Fruit fly (Drosophila melanogaster) whole organism, embryonic: Measurements from ENCODE around the gene lectin-29Ca.
A peak's percentile ranks its signal among the peaks of the same experiment; 100 is the strongest.

Source experiments
- CG10321 ChIP-seq: fragments of 200-800 bp; sonication (Bioruptor generic); IDR thresholded peaks from 2 replicates; pipeline ENCODE4 v1.3.6; 2022; ENCODE audit warnings: missing biosample characterization, missing genetic modification characterization
- CG11093 ChIP-seq: fragments of 200-800 bp; sonication (Bioruptor generic); IDR thresholded peaks from 3 replicates; pipeline ENCODE4 v1.3.6; 2022; ENCODE audit warnings: missing biosample characterization, missing genetic modification characterization
- CG12104 ChIP-seq: fragments of 200-800 bp; sonication (Bioruptor generic); optimal IDR thresholded peaks from 3 replicates; lab custom pipeline; 2016; ENCODE audit warnings: missing biosample characterization, missing genetic modification characterization
- CG12155 ChIP-seq: fragments of 200-800 bp; sonication (Bioruptor generic); optimal IDR thresholded peaks from 3 replicates; lab custom pipeline; 2016; ENCODE audit warnings: missing biosample characterization, missing genetic modification characterization
- CG12219 ChIP-seq: fragments of 200-800 bp; sonication (Bioruptor generic); optimal IDR thresholded peaks from 3 replicates; lab custom pipeline; 2018; ENCODE audit warnings: missing biosample characterization, mild to moderate bottlenecking, missing genetic modification characterization
- CG13624 ChIP-seq: fragments of 200-800 bp; sonication (Bioruptor generic); optimal IDR thresholded peaks from 2 replicates; lab custom pipeline; 2016; ENCODE audit warnings: missing biosample characterization, missing genetic modification characterization
- CG14965 ChIP-seq: fragments of 200-800 bp; sonication (Bioruptor generic); optimal IDR thresholded peaks from 2 replicates; lab custom pipeline; 2016; ENCODE audit warnings: missing biosample characterization, missing genetic modification characterization, borderline replicate concordance
- CG1529 ChIP-seq: fragments of 200-800 bp; sonication (Bioruptor generic); optimal IDR thresholded peaks from 3 replicates; lab custom pipeline; 2018; ENCODE audit warnings: missing biosample characterization, missing genetic modification characterization
- CG16813 ChIP-seq: fragments of 200-800 bp; sonication (Bioruptor generic); IDR thresholded peaks from 3 replicates; pipeline ENCODE4 v1.3.6; 2022; ENCODE audit warnings: missing biosample characterization, missing genetic modification characterization; ENCODE audit not compliant: partially characterized antibody
- CG2129 ChIP-seq: fragments of 200-800 bp; sonication (Bioruptor generic); IDR thresholded peaks from 2 replicates; pipeline ENCODE4 v1.3.6; 2022; ENCODE audit warnings: missing biosample characterization, missing genetic modification characterization; ENCODE audit not compliant: partially characterized antibody
- CG2678 ChIP-seq: fragments of 200-800 bp; sonication (Bioruptor generic); optimal IDR thresholded peaks from 3 replicates; lab custom pipeline; 2019; ENCODE audit warnings: missing biosample characterization, mild to moderate bottlenecking, missing genetic modification characterization, moderate library complexity
- CG3847 ChIP-seq: fragments of 200-800 bp; sonication (Bioruptor generic); IDR thresholded peaks from 2 replicates; pipeline ENCODE4 v1.3.6; 2022; ENCODE audit warnings: missing biosample characterization, missing genetic modification characterization
- CG4328 ChIP-seq: fragments of 200-800 bp; sonication (Bioruptor generic); optimal IDR thresholded peaks from 3 replicates; lab custom pipeline; 2017; ENCODE audit warnings: missing biosample characterization, missing genetic modification reagents, missing genetic modification characterization
- CG4360 ChIP-seq: fragments of 200-800 bp; sonication (Bioruptor generic); IDR thresholded peaks from 2 replicates; pipeline ENCODE4 v1.3.6; 2022; ENCODE audit warnings: missing biosample characterization, missing genetic modification characterization
- CG4730 ChIP-seq: fragments of 200-800 bp; sonication (Bioruptor generic); IDR thresholded peaks from 2 replicates; pipeline ENCODE4 v1.3.6; 2022; ENCODE audit warnings: missing biosample characterization, missing genetic modification characterization
- CG6689 ChIP-seq: fragments of 200-800 bp; sonication (Bioruptor generic); IDR thresholded peaks from 2 replicates; pipeline ENCODE4 v1.3.6; 2022; ENCODE audit warnings: missing biosample characterization, missing genetic modification characterization
- CG7357 ChIP-seq: fragments of 200-800 bp; sonication (Bioruptor generic); IDR thresholded peaks from 3 replicates; pipeline ENCODE4 v1.3.6; 2022; ENCODE audit warnings: missing biosample characterization, missing genetic modification characterization
- Chrac-16 ChIP-seq: fragments of 200-800 bp; sonication (Bioruptor generic); optimal IDR thresholded peaks from 3 replicates; lab custom pipeline; 2016; ENCODE audit warnings: missing biosample characterization, missing genetic modification characterization
- CkIIα-i1 ChIP-seq: fragments of 200-800 bp; sonication (Bioruptor generic); IDR thresholded peaks from 2 replicates; pipeline ENCODE4 v1.3.6; 2022; ENCODE audit warnings: missing biosample characterization, missing genetic modification characterization
- CoRest ChIP-seq: fragments of 200-800 bp; sonication (Bioruptor generic); optimal IDR thresholded peaks from 3 replicates; lab custom pipeline; 2018; ENCODE audit warnings: missing biosample characterization, mild to moderate bottlenecking, missing genetic modification characterization, moderate library complexity
- Dip3 ChIP-seq: fragments of 200-800 bp; sonication (Bioruptor generic); optimal IDR thresholded peaks from 3 replicates; lab custom pipeline; 2016; ENCODE audit warnings: missing biosample characterization, missing genetic modification characterization
- Eip74EF ChIP-seq, 2 experiments: fragments of 200-800 bp in 1 of 2; fragments of >200 bp in 1 of 2; sonication (Bioruptor generic) in 1 of 2; optimal IDR thresholded peaks; 2 replicates each; lab custom pipeline; 2017 to 2019; ENCODE audit warnings: missing biosample characterization in 2 of 2, missing genetic modification characterization in 2 of 2, mild to moderate bottlenecking in 1 of 2, moderate library complexity in 1 of 2
- Ets65A ChIP-seq: fragments of 200-800 bp; sonication (Bioruptor generic); peaks from one replicate; lab custom pipeline; 2016; ENCODE audit warnings: missing biosample characterization, missing genetic modification characterization
- HLH54F ChIP-seq: fragments of 200-800 bp; sonication (Bioruptor generic); optimal IDR thresholded peaks from 3 replicates; lab custom pipeline; 2016; ENCODE audit warnings: missing biosample characterization, missing genetic modification characterization
- Hmx ChIP-seq: fragments of 200-800 bp; sonication (Bioruptor generic); optimal IDR thresholded peaks from 2 replicates; lab custom pipeline; 2016; ENCODE audit warnings: missing biosample characterization, missing genetic modification characterization
- Max ChIP-seq: fragments of 200-800 bp; sonication (Bioruptor generic); optimal IDR thresholded peaks from 2 replicates; lab custom pipeline; 2016; ENCODE audit warnings: missing biosample characterization, mild to moderate bottlenecking, missing genetic modification characterization
- NC2α ChIP-seq: fragments of 200-800 bp; sonication (Bioruptor generic); optimal IDR thresholded peaks from 2 replicates; lab custom pipeline; 2016; ENCODE audit warnings: missing biosample characterization, missing genetic modification characterization
- Nf-YC ChIP-seq: fragments of 200-800 bp; optimal IDR thresholded peaks from 3 replicates; lab custom pipeline; 2019; ENCODE audit warnings: missing biosample characterization, mild to moderate bottlenecking, missing genetic modification characterization, moderate library complexity
- Optix ChIP-seq: fragments of 200-800 bp; sonication (Bioruptor generic); IDR thresholded peaks from 3 replicates; pipeline ENCODE4 v1.3.6; 2022; ENCODE audit warnings: missing biosample characterization, missing genetic modification characterization
- Usf ChIP-seq: fragments of 200-800 bp; sonication (Bioruptor generic); optimal IDR thresholded peaks from 2 replicates; lab custom pipeline; 2017; ENCODE audit warnings: missing genotype, missing biosample characterization, missing genetic modification characterization
- aop ChIP-seq: fragments of 200-800 bp; sonication (Bioruptor generic); IDR thresholded peaks from 2 replicates; pipeline ENCODE4 v1.3.6; 2022; ENCODE audit warnings: missing biosample characterization, missing genetic modification characterization
- az2 ChIP-seq: fragments of 200-800 bp; sonication (Bioruptor generic); optimal IDR thresholded peaks from 3 replicates; lab custom pipeline; 2016; ENCODE audit warnings: missing biosample characterization, missing genetic modification characterization
- br ChIP-seq: fragments of >200 bp; optimal IDR thresholded peaks from 2 replicates; lab custom pipeline; 2017
- chn ChIP-seq: fragments of 200-800 bp; sonication (Bioruptor generic); optimal IDR thresholded peaks from 2 replicates; lab custom pipeline; 2016; ENCODE audit warnings: missing biosample characterization, missing genetic modification characterization
- cwo ChIP-seq: fragments of 200-800 bp; sonication (Bioruptor generic); optimal IDR thresholded peaks from 3 replicates; lab custom pipeline; 2017; ENCODE audit warnings: missing biosample characterization, missing genetic modification characterization, mild to moderate bottlenecking, moderate library complexity, missing genetic modification reagents
- ems ChIP-seq: fragments of 200-800 bp; sonication (Bioruptor generic); optimal IDR thresholded peaks from 3 replicates; lab custom pipeline; 2016; ENCODE audit warnings: missing biosample characterization, missing genetic modification characterization
- h ChIP-seq: fragments of >200 bp; optimal IDR thresholded peaks from 2 replicates; lab custom pipeline; 2017
- org-1 ChIP-seq: fragments of 200-800 bp; sonication (Bioruptor generic); optimal IDR thresholded peaks from 2 replicates; lab custom pipeline; 2017; ENCODE audit warnings: missing biosample characterization, missing genetic modification characterization
- phol ChIP-seq: fragments of 200-800 bp; sonication (Bioruptor generic); optimal IDR thresholded peaks from 3 replicates; lab custom pipeline; 2018; ENCODE audit warnings: missing biosample characterization, mild to moderate bottlenecking, missing genetic modification characterization, moderate library complexity
- pita ChIP-seq: fragments of 200-800 bp; sonication (Bioruptor generic); optimal IDR thresholded peaks from 2 replicates; lab custom pipeline; 2017; ENCODE audit warnings: missing biosample characterization, mild to moderate bottlenecking, missing genetic modification characterization
- pnt ChIP-seq: fragments of 200-800 bp; sonication (Bioruptor generic); optimal IDR thresholded peaks from 3 replicates; lab custom pipeline; 2016; ENCODE audit warnings: missing biosample characterization, missing genetic modification characterization
- prd ChIP-seq, 3 experiments: fragments of >200 bp in 2 of 3; fragments of 200-800 bp in 1 of 3; sonication (Bioruptor generic) in 1 of 3; optimal IDR thresholded peaks in 2 of 3; IDR thresholded peaks in 1 of 3; 2 replicates in 2 of 3; 3 replicates in 1 of 3; pipeline versions ENCODE4 v1.3.6 to Lab custom; 2017 to 2022; ENCODE audit warnings: missing biosample characterization in 1 of 3, missing genetic modification characterization in 1 of 3
- seq ChIP-seq: fragments of 200-800 bp; sonication (Bioruptor generic); IDR thresholded peaks from 2 replicates; pipeline ENCODE4 v1.3.6; 2022; ENCODE audit warnings: missing biosample characterization, missing genetic modification characterization
- sima ChIP-seq: fragments of 200-800 bp; sonication (Bioruptor generic); optimal IDR thresholded peaks from 2 replicates; lab custom pipeline; 2016; ENCODE audit warnings: missing biosample characterization, missing genetic modification characterization
- sisA ChIP-seq: fragments of 200-800 bp; sonication (Bioruptor generic); IDR thresholded peaks from 2 replicates; pipeline ENCODE4 v1.3.6; 2022; ENCODE audit warnings: missing biosample characterization, missing genetic modification characterization
- slbo ChIP-seq: fragments of 200-800 bp; sonication (Bioruptor generic); IDR thresholded peaks from 2 replicates; pipeline ENCODE4 v1.3.6; 2022; ENCODE audit warnings: missing biosample characterization, missing genetic modification characterization
- stc ChIP-seq: fragments of 200-800 bp; sonication (Bioruptor generic); IDR thresholded peaks from 2 replicates; pipeline ENCODE4 v1.3.6; 2022; ENCODE audit warnings: missing biosample characterization, missing genetic modification characterization
- tap ChIP-seq: fragments of 200-800 bp; optimal IDR thresholded peaks from 3 replicates; lab custom pipeline; 2019; ENCODE audit warnings: missing biosample characterization, mild to moderate bottlenecking, missing genetic modification characterization, moderate library complexity
- wdn ChIP-seq: fragments of 200-800 bp; sonication (Bioruptor generic); IDR thresholded peaks from 2 replicates; pipeline ENCODE4 v1.3.6; 2022; ENCODE audit warnings: missing biosample characterization, missing genetic modification characterization
- wek ChIP-seq: fragments of 200-800 bp; sonication (Bioruptor generic); optimal IDR thresholded peaks from 3 replicates; lab custom pipeline; 2018; ENCODE audit warnings: missing biosample characterization, mild to moderate bottlenecking, missing genetic modification characterization, moderate library complexity
- wor ChIP-seq: fragments of 200-800 bp; sonication (Bioruptor generic); IDR thresholded peaks from 2 replicates; pipeline ENCODE4 v1.3.6; 2022; ENCODE audit warnings: missing biosample characterization, missing genetic modification characterization
- zfh1 ChIP-seq: fragments of 200-800 bp; sonication (Bioruptor generic); IDR thresholded peaks from 3 replicates; pipeline ENCODE4 v1.3.6; 2022; ENCODE audit warnings: missing biosample characterization, missing genetic modification characterization

Gene lectin-29Ca

dm6 chr2L:8384108-8384601, 9.9 kb downstream of the lectin-29Ca start, which contains the start of the genes Dad1 and CG13384 (continued):
- TF ChIP-seq CG7357 (peak; percentile 87), CG1529 (GFP tag; lab: Kevin White, UChicago) (peak; percentile 81), Usf (GFP tag; lab: Kevin White, UChicago) (peak; percentile 86), h (lab: Kevin White, UChicago) (no peak), aop (no peak), HLH54F (peak; percentile 64), ems (GFP tag; lab: Kevin White, UChicago) (peak; percentile 48), Nf-YC (tag; lab: Kevin White, UChicago) (peak; percentile 91), CG4360 (GFP tag; lab: Robert Waterston, UW) (0 out of 2 replicates have a peak, but pooled peaks have one; percentile 42), tap (tag; lab: Kevin White, UChicago) (peak; percentile 90), CG12104 (GFP tag; lab: Kevin White, UChicago) (peak; percentile 80), Chrac-16 (GFP tag; lab: Kevin White, UChicago) (peak; percentile 91), phol (tag; lab: Kevin White, UChicago) (peak; percentile 94), wdn (GFP tag; lab: Robert Waterston, UW) (peak; percentile 86), CG10321 (GFP tag; lab: Robert Waterston, UW) (peak; percentile 79), slbo (peak; percentile 96), CG6689 (peak; percentile 94), stc (GFP tag; lab: Robert Waterston, UW) (peak; percentile 89), sisA (GFP tag; lab: Robert Waterston, UW) (peak; percentile 88), CG4730 (peak; percentile 91), org-1 (peak; percentile 75), CG2678 (tag; lab: Kevin White, UChicago) (peak; percentile 97), pita (GFP tag; lab: Kevin White, UChicago) (no peak), pnt (no peak), seq (GFP tag; lab: Robert Waterston, UW) (peak; percentile 91), br (lab: Kevin White, UChicago) (no peak), az2 (GFP tag; lab: Kevin White, UChicago) (peak; percentile 92), zfh1 (GFP tag; lab: Robert Waterston, UW) (peak; percentile 85), CG11093 (GFP tag; lab: Robert Waterston, UW) (peak; percentile 85), Ets65A (peak; percentile 93), CoRest (tag; lab: Kevin White, UChicago) (peak; percentile 98), Eip74EF (GFP tag; optimal IDR thresholded peaks at IDR 0.05; lab: Kevin White, UChicago) (peak in 1 of 2 experiments; percentile 92), sima (GFP tag; lab: Kevin White, UChicago) (no peak), CG2129 (peak; percentile 13; the same call in 1 of the 2 replicates), CG3847 (GFP tag; lab: Robert Waterston, UW) (peak; percentile 94), Optix (GFP tag; lab: Robert Waterston, UW) (no peak), prd (optimal IDR thresholded peaks at IDR 0.05; lab: Kevin White, UChicago) (no peak), prd (GFP tag; IDR thresholded peaks at IDR 0.05; lab: Robert Waterston, UW) (peak; percentile 95), cwo (peak; percentile 90), Hmx (GFP tag; lab: Kevin White, UChicago) (peak; percentile 63), NC2α (GFP tag; lab: Kevin White, UChicago) (peak; percentile 5), chn (GFP tag; lab: Kevin White, UChicago) (peak; percentile 68), CkIIα-i1 (GFP tag; lab: Robert Waterston, UW) (no peak), CG13624 (GFP tag; lab: Kevin White, UChicago) (peak; percentile 44), wor (GFP tag; lab: Robert Waterston, UW) (peak; percentile 62), wek (peak; percentile 15), Dip3 (GFP tag; lab: Kevin White, UChicago) (peak; percentile 67), CG12219 (GFP tag; lab: Kevin White, UChicago) (peak; percentile 57), CG12155 (GFP tag; lab: Kevin White, UChicago) (peak; percentile 90), CG16813 (GFP tag; lab: Robert Waterston, UW) (peak; percentile 51; the same call in 1 of the 3 replicates), Max (GFP tag; lab: Kevin White, UChicago) (peak; percentile 84), CG4328 (peak; percentile 89), CG14965 (GFP tag; lab: Kevin White, UChicago) (no peak)
